Worm (Caenorhabditis elegans): ENCODE results near the gene vps-41.

The vps-41 gene

DNA sequence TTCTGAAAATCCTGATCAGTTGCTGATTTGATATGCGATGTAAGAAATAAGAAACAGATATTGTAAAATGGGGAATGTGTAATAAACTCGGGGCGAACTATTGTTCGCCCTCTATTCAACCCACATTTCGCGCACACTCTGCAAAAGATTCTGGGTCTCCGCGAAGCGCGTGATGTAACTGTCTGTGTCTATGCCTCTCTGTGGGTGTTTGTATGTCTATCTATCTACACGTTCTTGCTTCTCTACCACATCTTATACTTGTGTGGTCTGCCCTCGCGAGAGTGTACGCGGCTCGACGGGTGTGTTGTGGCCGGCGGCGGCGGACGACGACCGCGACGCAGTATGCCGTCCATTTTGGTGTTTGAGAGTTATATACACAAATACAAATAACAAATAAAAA is 52.9 kb downstream of the vps-41 start (continued):
- peak; percentile 25 for TF ChIP-seq hpl-2 (GFP tag; optimal IDR thresholded peaks at IDR 0.05)
- TF ChIP-seq sup-37 (GFP tag; optimal IDR thresholded peaks at IDR 0.05): no peak
- peak; percentile 37 for TF ChIP-seq isw-1 (GFP tag; IDR thresholded peaks at IDR 0.05)
- TF ChIP-seq fkh-10 (GFP tag; optimal IDR thresholded peaks at IDR 0.05): peak; percentile 20
- no peak for TF ChIP-seq Y116A8C.19 (tag; optimal IDR thresholded peaks at IDR 0.05; ENCODE audit: borderline replicate concordance)
- TF ChIP-seq lin-35 (GFP tag; optimal IDR thresholded peaks at IDR 0.05): peak; percentile 25 to 58
- TF ChIP-seq nhr-90 (tag; optimal IDR thresholded peaks at IDR 0.05; ENCODE audit: poor library complexity): peak; percentile 45
- no peak for TF ChIP-seq aly-2 (tag; optimal IDR thresholded peaks at IDR 0.05)
- TF ChIP-seq hlh-4 (tag; optimal IDR thresholded peaks at IDR 0.05): no peak
- no peak for TF ChIP-seq F16B12.6 (tag; optimal IDR thresholded peaks at IDR 0.05)
- TF ChIP-seq snpc-4 (tag; optimal IDR thresholded peaks at IDR 0.05): peak; percentile 8
- TF ChIP-seq nhr-71 (tag; optimal IDR thresholded peaks at IDR 0.05): peak; percentile 74

DNA sequence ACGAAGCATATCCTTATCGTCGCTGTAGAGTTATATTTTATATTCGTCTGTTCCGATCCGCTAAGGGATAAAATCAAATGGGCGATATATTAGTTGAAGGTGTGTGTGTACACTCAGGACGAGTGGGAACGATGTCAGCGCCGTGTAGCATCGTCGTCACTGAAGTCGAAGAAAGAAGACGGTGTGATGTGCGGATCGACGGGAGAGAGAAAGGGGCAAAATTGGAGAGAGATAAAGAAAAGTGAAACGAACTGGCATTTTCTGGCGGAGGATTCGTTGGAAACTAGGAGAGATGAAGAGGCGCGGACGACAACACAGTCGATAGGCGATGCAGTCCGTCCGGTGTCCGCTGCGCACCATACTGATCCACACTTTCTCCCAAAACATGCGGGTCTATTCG is 54.3 kb downstream of the vps-41 start, which contains the start of gene C26B9.3:
TSS of gene C26B9.3 (plus strand) at position 343 of the 400 bp plus-strand sequence.
- TF ChIP-seq nhr-85 (tag) (no peak), ceh-8 (GFP tag; optimal IDR thresholded peaks at IDR 0.05) (no peak), fkh-10 (GFP tag; optimal IDR thresholded peaks at IDR 0.05) (no peak), mep-1 (tag; optimal IDR thresholded peaks at IDR 0.05) (peak; percentile 25), efl-1 (optimal IDR thresholded peaks at IDR 0.05) (no peak), efl-1 (GFP tag; optimal IDR thresholded peaks at IDR 0.05 in 1 of 2) (no peak), lir-3 (tag; optimal IDR thresholded peaks at IDR 0.05; ENCODE audit: poor library complexity) (no peak), nhr-19 (GFP tag; conservative IDR thresholded peaks at IDR 0.05) (no peak), pag-3 (tag; optimal IDR thresholded peaks at IDR 0.05; ENCODE audit: borderline replicate concordance, insufficient read depth) (no peak), pax-3 (tag; optimal IDR thresholded peaks at IDR 0.05) (no peak), lin-14 (GFP tag; optimal IDR thresholded peaks at IDR 0.05) (peak; percentile 3), ama-1 (optimal IDR thresholded peaks at IDR 0.05) (no peak), unc-130 (tag; optimal IDR thresholded peaks at IDR 0.05) (no peak), aly-2 (tag; optimal IDR thresholded peaks at IDR 0.05) (no peak), blmp-1 (tag; optimal IDR thresholded peaks at IDR 0.05) (peak; percentile 98), lin-15B (tag; optimal IDR thresholded peaks at IDR 0.05) (no peak), egl-27 (tag; optimal IDR thresholded peaks at IDR 0.05) (no peak), nhr-77 (tag; optimal IDR thresholded peaks at IDR 0.05) (no peak), isw-1 (GFP tag; IDR thresholded peaks at IDR 0.05) (no peak), swsn-7 (tag; optimal IDR thresholded peaks at IDR 0.05) (no peak)
